Worm (Caenorhabditis elegans) whole organism, L4 larva: ENCODE results near the gene B0244.7.

ENCODE experiments used
- D1046.2 ChIP-seq: fragments of 200-800 bp; sonication (Bioruptor generic); IDR thresholded peaks from 2 replicates; pipeline ENCODE4 v1.3.6; 2022; ENCODE audit warnings: missing genetic modification characterization, missing compliant biosample characterization
- F37D6.2 ChIP-seq: sonication (generic microtip); optimal IDR thresholded peaks from 2 replicates; lab custom pipeline; 2016; ENCODE audit warnings: mild to moderate bottlenecking, missing genetic modification characterization, missing compliant biosample characterization
- F49E8.2 ChIP-seq: sonication (generic microtip); optimal IDR thresholded peaks from 2 replicates; lab custom pipeline; 2016; ENCODE audit warnings: missing compliant biosample characterization, mild to moderate bottlenecking, missing genetic modification characterization, borderline replicate concordance
- T26A8.4 ChIP-seq: fragments of 200-800 bp; sonication (Bioruptor generic); IDR thresholded peaks from 2 replicates; pipeline ENCODE4 v1.3.6; 2022; ENCODE audit warnings: missing genetic modification characterization, missing compliant biosample characterization
- Y48G9A.11 ChIP-seq: fragments of 200-800 bp; sonication (Bioruptor generic); IDR thresholded peaks from 2 replicates; pipeline ENCODE4 v1.3.6; 2022; ENCODE audit warnings: missing genetic modification reagents, missing genetic modification characterization, missing compliant biosample characterization
- Y75B8A.6 ChIP-seq: fragments of 200-800 bp; sonication (Bioruptor generic); IDR thresholded peaks from 2 replicates; pipeline ENCODE4 v1.3.6; 2022; ENCODE audit warnings: missing genetic modification reagents, missing genetic modification characterization, missing compliant biosample characterization
- ZK337.2 ChIP-seq: fragments of 200-800 bp; sonication (Bioruptor generic); IDR thresholded peaks from 2 replicates; pipeline ENCODE4 v1.3.6; 2022; ENCODE audit warnings: missing genetic modification reagents, missing genetic modification characterization, missing compliant biosample characterization
- aha-1 ChIP-seq: fragments of 150-350 bp; peaks from one replicate; lab custom pipeline; 2014; ENCODE audit warnings: missing biosample characterization, missing genetic modification characterization
- ceh-20 ChIP-seq: fragments of 200-800 bp; sonication (Bioruptor generic); IDR thresholded peaks from 2 replicates; pipeline ENCODE4 v1.3.6; 2022; ENCODE audit warnings: missing genetic modification reagents, missing genetic modification characterization, missing compliant biosample characterization
- ces-1 ChIP-seq: fragments of 150-350 bp; sonication (generic microtip); optimal IDR thresholded peaks from 4 replicates; lab custom pipeline; 2014; ENCODE audit warnings: missing biosample characterization, missing genetic modification reagents, missing genetic modification characterization
- ctbp-1 ChIP-seq: fragments of 200-800 bp; sonication (Bioruptor generic); IDR thresholded peaks from 2 replicates; pipeline ENCODE4 v1.3.6; 2022; ENCODE audit warnings: missing genetic modification reagents, missing genetic modification characterization, missing compliant biosample characterization
- daf-16 ChIP-seq, 3 experiments: sonication (generic microtip); optimal IDR thresholded peaks; 2 replicates each; lab custom pipeline; 2016 to 2017; ENCODE audit warnings: missing genetic modification characterization in 3 of 3, missing genetic modification reagents in 3 of 3, mild to moderate bottlenecking in 2 of 3, missing compliant biosample characterization in 2 of 3, missing biosample characterization in 1 of 3, moderate library complexity in 1 of 3
- dmd-9 ChIP-seq: fragments of 200-800 bp; sonication (Bioruptor generic); IDR thresholded peaks from 2 replicates; pipeline ENCODE4 v1.3.6; 2022; ENCODE audit warnings: missing genetic modification reagents, missing genetic modification characterization, missing compliant biosample characterization
- dpl-1 ChIP-seq: fragments of 150-350 bp; optimal IDR thresholded peaks from 2 replicates; lab custom pipeline; 2014; ENCODE audit warnings: missing biosample characterization, missing genetic modification reagents, missing genetic modification characterization
- egl-27 ChIP-seq: sonication (generic microtip); optimal IDR thresholded peaks from 3 replicates; lab custom pipeline; 2017; ENCODE audit warnings: missing biosample characterization, missing genetic modification reagents, missing genetic modification characterization
- fkh-10 ChIP-seq: fragments of 150-350 bp; optimal IDR thresholded peaks from 2 replicates; lab custom pipeline; 2014; ENCODE audit warnings: missing biosample characterization, missing genetic modification reagents, missing genetic modification characterization
- fos-1 ChIP-seq: fragments of 150-350 bp; optimal IDR thresholded peaks from 2 replicates; lab custom pipeline; 2014; ENCODE audit warnings: missing biosample characterization, missing genetic modification characterization
- hlh-30 ChIP-seq: sonication (generic microtip); optimal IDR thresholded peaks from 2 replicates; lab custom pipeline; 2017; ENCODE audit warnings: antibody characterized with exemption, mild to moderate bottlenecking, missing genetic modification characterization, missing compliant biosample characterization; ENCODE audit not compliant: insufficient read depth
- lin-13 ChIP-seq: fragments of 150-350 bp; optimal IDR thresholded peaks from 2 replicates; lab custom pipeline; 2014; ENCODE audit warnings: missing biosample characterization, missing genetic modification reagents, missing genetic modification characterization
- lin-38 ChIP-seq: fragments of 200-800 bp; sonication (Bioruptor generic); IDR thresholded peaks from 2 replicates; pipeline ENCODE4 v1.3.6; 2022; ENCODE audit warnings: missing genetic modification reagents, missing genetic modification characterization, missing compliant biosample characterization
- mdl-1 ChIP-seq, 2 experiments: fragments of 150-350 bp in 1 of 2; sonication (generic microtip) in 1 of 2; optimal IDR thresholded peaks; 2 replicates each; lab custom pipeline; 2014 to 2017; ENCODE audit warnings: missing biosample characterization in 2 of 2, missing genetic modification characterization in 2 of 2
- mes-2 ChIP-seq: sonication (generic microtip); optimal IDR thresholded peaks from 2 replicates; lab custom pipeline; 2016; ENCODE audit warnings: missing genotype, mild to moderate bottlenecking, missing genetic modification characterization, missing compliant biosample characterization; ENCODE audit not compliant: poor library complexity, severe bottlenecking
- mxl-2 ChIP-seq: fragments of 200-800 bp; sonication (Bioruptor generic); conservative IDR thresholded peaks from 2 replicates; pipeline ENCODE4 v1.3.6; 2022; ENCODE audit warnings: missing genetic modification reagents, missing genetic modification characterization, missing compliant biosample characterization
- nhr-28 ChIP-seq: fragments of 150-350 bp; optimal IDR thresholded peaks from 2 replicates; lab custom pipeline; 2014; ENCODE audit warnings: missing biosample characterization, missing genetic modification characterization
- nhr-48 ChIP-seq: sonication (generic microtip); optimal IDR thresholded peaks from 2 replicates; lab custom pipeline; 2016; ENCODE audit warnings: mild to moderate bottlenecking, missing genetic modification characterization, missing compliant biosample characterization
- nhr-6 ChIP-seq: fragments of 150-350 bp; optimal IDR thresholded peaks from 2 replicates; lab custom pipeline; 2014; ENCODE audit warnings: missing biosample characterization, missing genetic modification characterization
- pqm-1 ChIP-seq: sonication (generic microtip); optimal IDR thresholded peaks from 2 replicates; lab custom pipeline; 2017; ENCODE audit warnings: missing biosample characterization, missing genetic modification characterization
- rbr-2 ChIP-seq: sonication (generic microtip); optimal IDR thresholded peaks from 2 replicates; lab custom pipeline; 2016; ENCODE audit warnings: missing genotype, missing genetic modification characterization, missing compliant biosample characterization
- snpc-1.2 ChIP-seq: fragments of 200-800 bp; sonication (Bioruptor generic); IDR thresholded peaks from 2 replicates; pipeline ENCODE4 v1.3.6; 2022; ENCODE audit warnings: missing genetic modification reagents, missing genetic modification characterization, missing compliant biosample characterization
- spr-3 ChIP-seq: fragments of 200-800 bp; sonication (Bioruptor generic); optimal IDR thresholded peaks from 2 replicates; lab custom pipeline; 2018; ENCODE audit warnings: mild to moderate bottlenecking, missing genetic modification characterization, missing compliant biosample characterization
- tag-97 ChIP-seq: fragments of 200-800 bp; sonication (Bioruptor generic); IDR thresholded peaks from 2 replicates; pipeline ENCODE4 v1.3.6; 2022; ENCODE audit warnings: missing genetic modification characterization, missing compliant biosample characterization
- tra-1 ChIP-seq: fragments of 200-800 bp; sonication (Bioruptor generic); IDR thresholded peaks from 2 replicates; pipeline ENCODE4 v1.3.6; 2022; ENCODE audit warnings: missing genetic modification reagents, missing genetic modification characterization, missing compliant biosample characterization
- unc-39 ChIP-seq: sonication (generic microtip); optimal IDR thresholded peaks from 2 replicates; lab custom pipeline; 2017; ENCODE audit warnings: missing biosample characterization, missing genetic modification characterization
- unc-62 ChIP-seq, 3 experiments: fragments of 150-350 bp in 1 of 3; sonication (generic microtip); optimal IDR thresholded peaks in 2 of 3; peaks in 1 of 3; 1 replicate in 1 of 3; 2 replicates in 2 of 3; lab custom pipeline; 2014 to 2017; ENCODE audit warnings: missing biosample characterization in 3 of 3, missing genetic modification characterization in 3 of 3, missing genetic modification reagents in 3 of 3, missing genotype in 1 of 3
- vab-7 ChIP-seq: fragments of 200-800 bp; sonication (Bioruptor generic); IDR thresholded peaks from 2 replicates; pipeline ENCODE4 v1.3.6; 2022; ENCODE audit warnings: missing genetic modification reagents, missing genetic modification characterization, missing compliant biosample characterization
- zfp-2 ChIP-seq: sonication (generic microtip); optimal IDR thresholded peaks from 2 replicates; lab custom pipeline; 2016; ENCODE audit warnings: mild to moderate bottlenecking, missing genetic modification characterization, missing compliant biosample characterization
- ztf-11 ChIP-seq: fragments of 150-350 bp; optimal IDR thresholded peaks from 2 replicates; lab custom pipeline; 2014; ENCODE audit warnings: missing biosample characterization, missing genetic modification characterization
- ztf-7 ChIP-seq: fragments of 150-350 bp; optimal IDR thresholded peaks from 2 replicates; lab custom pipeline; 2014; ENCODE audit warnings: missing biosample characterization, missing genetic modification characterization

Gene B0244.7

DNA sequence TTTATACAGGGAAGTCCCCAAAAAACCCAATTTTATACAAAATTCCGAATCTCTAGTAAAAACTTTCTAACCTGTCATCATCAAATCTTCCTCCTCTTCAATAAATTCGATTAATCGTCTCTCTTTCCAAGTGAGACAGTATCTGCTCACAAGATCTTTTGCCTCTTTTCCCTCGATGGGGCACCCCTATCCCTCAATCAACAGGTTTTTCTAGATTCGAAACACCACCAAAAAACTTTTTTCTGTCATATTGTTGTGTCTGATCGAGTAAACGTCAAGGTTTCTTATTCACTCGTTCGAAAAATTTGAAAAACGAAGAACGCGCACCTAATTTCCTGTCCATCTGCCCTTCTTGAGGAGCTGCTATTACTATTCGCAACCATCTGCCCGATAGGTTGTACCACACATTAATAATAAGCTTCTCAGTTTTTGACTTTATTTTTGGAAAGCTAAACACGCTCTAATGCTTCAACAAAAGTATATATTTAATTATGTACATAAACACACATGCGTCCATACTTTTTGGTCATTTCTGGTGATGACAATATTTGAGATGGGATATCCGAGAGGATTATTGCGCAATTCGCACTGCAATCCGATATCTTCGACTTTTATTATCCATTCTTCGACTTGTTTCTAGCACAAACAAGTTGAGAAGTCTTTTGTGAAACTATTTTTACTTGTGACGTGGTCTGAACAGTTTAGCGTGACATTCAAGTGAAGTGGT is 12.0 kb upstream of the B0244.7 start:
- TF ChIP-seq unc-62 (GFP tag; optimal IDR thresholded peaks at IDR 0.05 in 1 of 2; lab: Kevin White, UChicago) (peak in 1 of 2 experiments; percentile 13), unc-62 (tag; optimal IDR thresholded peaks at IDR 0.05; lab: Kevin White, UChicago) (no peak), ctbp-1 (GFP tag; lab: Robert Waterston, UW) (no peak), ZK337.2 (no peak), aha-1 (tag; lab: Kevin White, UChicago) (peak; percentile 93)

- TF ChIP-seq lin-38 (GFP tag; lab: Robert Waterston, UW), result peak; percentile 58
- TF ChIP-seq mes-2 (tag; lab: Kevin White, UChicago), result peak; percentile 35
- TF ChIP-seq nhr-6 (tag; lab: Kevin White, UChicago), result no peak
- TF ChIP-seq fos-1 (tag; lab: Kevin White, UChicago), result no peak
- no peak for TF ChIP-seq Y75B8A.6 (GFP tag; lab: Robert Waterston, UW)
- TF ChIP-seq Y48G9A.11 (GFP tag; lab: Robert Waterston, UW), result peak; percentile 50; the same call in 1 of the 2 replicates
- TF ChIP-seq vab-7, result no peak
- peak; percentile 18 for TF ChIP-seq dpl-1 (GFP tag; lab: Kevin White, UChicago)
- no peak for TF ChIP-seq daf-16 (GFP tag; optimal IDR thresholded peaks at IDR 0.05; lab: Kevin White, UChicago)
- no peak for TF ChIP-seq daf-16 (tag; optimal IDR thresholded peaks at IDR 0.05; lab: Kevin White, UChicago)
- TF ChIP-seq mxl-2, result no peak
- TF ChIP-seq tag-97, result no peak
- no peak for TF ChIP-seq pqm-1 (tag; lab: Kevin White, UChicago)
- TF ChIP-seq F49E8.2 (tag; lab: Kevin White, UChicago), result peak; percentile 62
- TF ChIP-seq ctbp-1 (GFP tag; lab: Robert Waterston, UW), result no peak
- TF ChIP-seq hlh-30 (tag; lab: Kevin White, UChicago), result no peak
- no peak for TF ChIP-seq D1046.2
- TF ChIP-seq tra-1 (GFP tag; lab: Robert Waterston, UW), result no peak
Measured at ce11 chrIII:5719832-5720194, 11.5 kb upstream of the B0244.7 start.

- TF ChIP-seq spr-3 (GFP tag; lab: Kevin White, UChicago) (no peak), unc-62 (GFP tag; optimal IDR thresholded peaks at IDR 0.05 in 1 of 2; lab: Kevin White, UChicago) (peak in 1 of 2 experiments; percentile 65), unc-62 (tag; optimal IDR thresholded peaks at IDR 0.05; lab: Kevin White, UChicago) (no peak), Y48G9A.11 (GFP tag; lab: Robert Waterston, UW) (no peak)
Measured at ce11 chrIII:5720266-5721019, 10.9 kb upstream of the B0244.7 start.

DNA sequence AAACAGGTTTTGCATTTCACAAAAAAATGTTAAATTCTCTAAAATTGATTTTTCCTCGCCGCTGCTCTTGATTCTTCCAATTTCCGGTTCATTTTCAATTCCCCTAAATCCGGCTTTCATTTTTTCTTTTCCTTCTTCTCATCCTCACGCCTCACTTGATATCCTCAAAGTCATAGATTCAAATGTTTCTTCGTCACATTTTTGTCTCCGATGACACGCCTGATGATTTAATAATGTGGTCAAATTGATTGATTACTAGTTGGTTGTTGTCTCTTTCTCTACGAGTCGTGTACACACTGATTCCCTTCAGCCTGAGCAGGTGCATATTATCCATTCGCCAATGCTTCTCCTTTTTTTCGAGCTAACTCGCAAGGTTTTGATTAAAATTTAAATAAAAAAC is 9.8 kb upstream of the B0244.7 start:
- TF ChIP-seq unc-62 (GFP tag; optimal IDR thresholded peaks at IDR 0.05 in 1 of 2; lab: Kevin White, UChicago) (peak in 1 of 2 experiments; percentile 50), unc-62 (tag; optimal IDR thresholded peaks at IDR 0.05; lab: Kevin White, UChicago) (no peak), fkh-10 (GFP tag; lab: Kevin White, UChicago) (no peak)

ce11 chrIII:5721888-5722287 is 9.4 kb upstream of the B0244.7 start:
- TF ChIP-seq ces-1 (GFP tag; lab: Kevin White, UChicago) (no peak), ztf-7 (tag; lab: Kevin White, UChicago) (peak; percentile 55), mes-2 (tag; lab: Kevin White, UChicago) (peak; percentile 98), vab-7 (0 out of 2 replicates have a peak, but pooled peaks have one; percentile 23), dmd-9 (GFP tag; lab: Robert Waterston, UW) (0 out of 2 replicates have a peak, but pooled peaks have one; percentile 19), daf-16 (GFP tag; optimal IDR thresholded peaks at IDR 0.05; lab: Kevin White, UChicago) (peak in 1 of 2 experiments; percentile 36), daf-16 (tag; optimal IDR thresholded peaks at IDR 0.05; lab: Kevin White, UChicago) (peak; percentile 49), egl-27 (no peak), ztf-11 (tag; lab: Kevin White, UChicago) (no peak), mdl-1 (tag; optimal IDR thresholded peaks at IDR 0.05; lab: Kevin White, UChicago) (peak in 1 of 2 experiments; percentile 26), nhr-28 (tag; lab: Kevin White, UChicago) (peak; percentile 67), ceh-20 (GFP tag; lab: Robert Waterston, UW) (no peak), ZK337.2 (peak; percentile 89), lin-38 (GFP tag; lab: Robert Waterston, UW) (peak; percentile 66), F37D6.2 (tag; lab: Kevin White, UChicago) (no peak), rbr-2 (tag; lab: Kevin White, UChicago) (peak; percentile 56), zfp-2 (tag; lab: Kevin White, UChicago) (no peak), T26A8.4 (GFP tag; lab: Robert Waterston, UW) (peak; percentile 66), lin-13 (GFP tag; lab: Kevin White, UChicago) (no peak), snpc-1.2 (no peak), pqm-1 (tag; lab: Kevin White, UChicago) (peak; percentile 59), unc-39 (tag; lab: Kevin White, UChicago) (no peak), nhr-48 (peak; percentile 63)
